Worm (Caenorhabditis elegans) whole organism, L4 larva: ENCODE measurements around the gene pqn-27.

Experiments
- D1046.2 ChIP-seq: fragments of 200-800 bp; sonication (Bioruptor generic); IDR thresholded peaks from 2 replicates; pipeline ENCODE4 v1.3.6; 2022; ENCODE audit warnings: missing genetic modification characterization, missing compliant biosample characterization
- F10B5.3 ChIP-seq: sonication (generic microtip); optimal IDR thresholded peaks from 2 replicates; lab custom pipeline; 2016; ENCODE audit warnings: mild to moderate bottlenecking, missing genetic modification characterization, missing compliant biosample characterization
- R02D3.7 ChIP-seq: fragments of 150-350 bp; sonication (generic microtip); optimal IDR thresholded peaks from 3 replicates; lab custom pipeline; 2014; ENCODE audit warnings: missing biosample characterization, missing genetic modification characterization
- T20F7.1 ChIP-seq: fragments of 200-800 bp; sonication (Bioruptor generic); optimal IDR thresholded peaks from 2 replicates; lab custom pipeline; 2018; ENCODE audit warnings: mild to moderate bottlenecking, missing genetic modification characterization, missing compliant biosample characterization
- T26A8.4 ChIP-seq: fragments of 200-800 bp; sonication (Bioruptor generic); IDR thresholded peaks from 2 replicates; pipeline ENCODE4 v1.3.6; 2022; ENCODE audit warnings: missing genetic modification characterization, missing compliant biosample characterization
- Y105C5A.15 ChIP-seq: fragments of 200-800 bp; sonication (Bioruptor generic); IDR thresholded peaks from 2 replicates; pipeline ENCODE4 v1.3.6; 2022; ENCODE audit warnings: missing genetic modification characterization, missing compliant biosample characterization
- Y48G9A.11 ChIP-seq: fragments of 200-800 bp; sonication (Bioruptor generic); IDR thresholded peaks from 2 replicates; pipeline ENCODE4 v1.3.6; 2022; ENCODE audit warnings: missing genetic modification reagents, missing genetic modification characterization, missing compliant biosample characterization
- Y5F2A.4 ChIP-seq: fragments of 200-800 bp; sonication (Bioruptor generic); optimal IDR thresholded peaks from 2 replicates; lab custom pipeline; 2018; ENCODE audit warnings: mild to moderate bottlenecking, missing genetic modification characterization, missing compliant biosample characterization
- ZK546.5 ChIP-seq, 2 experiments: sonication (generic microtip); optimal IDR thresholded peaks; 2 replicates each; lab custom pipeline; 2017; ENCODE audit warnings: missing biosample characterization in 2 of 2, missing genetic modification characterization in 2 of 2
- ama-1 ChIP-seq: fragments of 150-350 bp; optimal IDR thresholded peaks from 2 replicates; lab custom pipeline; 2014; ENCODE audit warnings: inconsistent platforms, mixed read lengths
- arid-1 ChIP-seq: fragments of 200-800 bp; sonication (Bioruptor generic); conservative IDR thresholded peaks from 2 replicates; pipeline ENCODE4 v1.3.6; 2022; ENCODE audit warnings: missing genetic modification reagents, missing genetic modification characterization, missing compliant biosample characterization
- ceh-20 ChIP-seq: fragments of 200-800 bp; sonication (Bioruptor generic); IDR thresholded peaks from 2 replicates; pipeline ENCODE4 v1.3.6; 2022; ENCODE audit warnings: missing genetic modification reagents, missing genetic modification characterization, missing compliant biosample characterization
- ceh-32 ChIP-seq: sonication (generic microtip); optimal IDR thresholded peaks from 2 replicates; lab custom pipeline; 2016; ENCODE audit warnings: mild to moderate bottlenecking, missing genetic modification characterization, missing compliant biosample characterization; ENCODE audit not compliant: poor library complexity
- cey-2 ChIP-seq: sonication (generic microtip); optimal IDR thresholded peaks from 3 replicates; lab custom pipeline; 2017; ENCODE audit warnings: missing genetic modification characterization, mild to moderate bottlenecking, missing compliant biosample characterization, antibody characterized with exemption, borderline replicate concordance; ENCODE audit not compliant: insufficient read depth
- ctbp-1 ChIP-seq: fragments of 200-800 bp; sonication (Bioruptor generic); IDR thresholded peaks from 2 replicates; pipeline ENCODE4 v1.3.6; 2022; ENCODE audit warnings: missing genetic modification reagents, missing genetic modification characterization, missing compliant biosample characterization
- daf-16 ChIP-seq, 3 experiments: sonication (generic microtip); optimal IDR thresholded peaks; 2 replicates each; lab custom pipeline; 2016 to 2017; ENCODE audit warnings: missing genetic modification characterization in 3 of 3, missing genetic modification reagents in 3 of 3, mild to moderate bottlenecking in 2 of 3, missing compliant biosample characterization in 2 of 3, missing biosample characterization in 1 of 3, moderate library complexity in 1 of 3
- daf-19 ChIP-seq: fragments of 200-800 bp; sonication (Bioruptor generic); conservative IDR thresholded peaks from 2 replicates; pipeline ENCODE4 v1.3.6; 2022; ENCODE audit warnings: missing genetic modification characterization, missing compliant biosample characterization
- daf-8 ChIP-seq: fragments of 200-800 bp; sonication (Bioruptor generic); IDR thresholded peaks from 2 replicates; pipeline ENCODE4 v1.3.6; 2022; ENCODE audit warnings: missing genetic modification characterization, missing compliant biosample characterization
- dmd-6 ChIP-seq: fragments of 200-800 bp; sonication (Bioruptor generic); IDR thresholded peaks from 2 replicates; pipeline ENCODE4 v1.3.6; 2022; ENCODE audit warnings: missing genetic modification reagents, missing genetic modification characterization, missing compliant biosample characterization
- duxl-1 ChIP-seq: sonication (generic microtip); optimal IDR thresholded peaks from 2 replicates; lab custom pipeline; 2016; ENCODE audit warnings: mild to moderate bottlenecking, missing genetic modification characterization, moderate library complexity, missing compliant biosample characterization; ENCODE audit not compliant: poor library complexity
- egl-27 ChIP-seq: sonication (generic microtip); optimal IDR thresholded peaks from 3 replicates; lab custom pipeline; 2017; ENCODE audit warnings: missing biosample characterization, missing genetic modification reagents, missing genetic modification characterization
- fos-1 ChIP-seq: fragments of 150-350 bp; optimal IDR thresholded peaks from 2 replicates; lab custom pipeline; 2014; ENCODE audit warnings: missing biosample characterization, missing genetic modification characterization
- gei-8 ChIP-seq: fragments of 200-800 bp; sonication (Bioruptor generic); optimal IDR thresholded peaks from 2 replicates; lab custom pipeline; 2018; ENCODE audit warnings: mild to moderate bottlenecking, missing genetic modification characterization, missing compliant biosample characterization
- hlh-11 ChIP-seq: fragments of 200-800 bp; sonication (Bioruptor generic); optimal IDR thresholded peaks from 2 replicates; lab custom pipeline; 2018; ENCODE audit warnings: mild to moderate bottlenecking, missing genetic modification characterization, missing compliant biosample characterization
- hlh-30 ChIP-seq: sonication (generic microtip); optimal IDR thresholded peaks from 2 replicates; lab custom pipeline; 2017; ENCODE audit warnings: antibody characterized with exemption, mild to moderate bottlenecking, missing genetic modification characterization, missing compliant biosample characterization; ENCODE audit not compliant: insufficient read depth
- hmg-1.1 ChIP-seq: fragments of 200-800 bp; sonication (Bioruptor generic); IDR thresholded peaks from 2 replicates; pipeline ENCODE4 v1.3.6; 2022; ENCODE audit warnings: missing genetic modification reagents, missing genetic modification characterization, missing compliant biosample characterization
- lim-7 ChIP-seq: fragments of 200-800 bp; sonication (Bioruptor generic); IDR thresholded peaks from 2 replicates; pipeline ENCODE4 v1.3.6; 2022; ENCODE audit warnings: missing genetic modification characterization, missing compliant biosample characterization
- lin-39 ChIP-seq: fragments of 150-350 bp; optimal IDR thresholded peaks from 2 replicates; lab custom pipeline; 2014; ENCODE audit warnings: missing biosample characterization, missing genetic modification reagents, missing genetic modification characterization
- mdl-1 ChIP-seq, 2 experiments: fragments of 150-350 bp in 1 of 2; sonication (generic microtip) in 1 of 2; optimal IDR thresholded peaks; 2 replicates each; lab custom pipeline; 2014 to 2017; ENCODE audit warnings: missing biosample characterization in 2 of 2, missing genetic modification characterization in 2 of 2
- mdt-29 ChIP-seq: fragments of 200-800 bp; sonication (Bioruptor generic); IDR thresholded peaks from 2 replicates; pipeline ENCODE4 v1.3.6; 2022; ENCODE audit warnings: missing genetic modification reagents, missing genetic modification characterization, missing compliant biosample characterization
- mes-2 ChIP-seq: sonication (generic microtip); optimal IDR thresholded peaks from 2 replicates; lab custom pipeline; 2016; ENCODE audit warnings: missing genotype, mild to moderate bottlenecking, missing genetic modification characterization, missing compliant biosample characterization; ENCODE audit not compliant: poor library complexity, severe bottlenecking
- mxl-2 ChIP-seq: fragments of 200-800 bp; sonication (Bioruptor generic); conservative IDR thresholded peaks from 2 replicates; pipeline ENCODE4 v1.3.6; 2022; ENCODE audit warnings: missing genetic modification reagents, missing genetic modification characterization, missing compliant biosample characterization
- mxl-3 ChIP-seq: fragments of 200-800 bp; sonication (Bioruptor generic); optimal IDR thresholded peaks from 2 replicates; lab custom pipeline; 2018; ENCODE audit warnings: mild to moderate bottlenecking, missing genetic modification characterization, missing compliant biosample characterization
- nhr-11 ChIP-seq: fragments of 150-350 bp; optimal IDR thresholded peaks from 2 replicates; lab custom pipeline; 2014; ENCODE audit warnings: missing biosample characterization, missing genetic modification characterization
- nhr-28 ChIP-seq: fragments of 150-350 bp; optimal IDR thresholded peaks from 2 replicates; lab custom pipeline; 2014; ENCODE audit warnings: missing biosample characterization, missing genetic modification characterization
- nhr-41 ChIP-seq: fragments of 200-800 bp; sonication (Bioruptor generic); IDR thresholded peaks from 2 replicates; pipeline ENCODE4 v1.3.6; 2022; ENCODE audit warnings: missing genetic modification reagents, missing genetic modification characterization, missing compliant biosample characterization
- nhr-42 ChIP-seq: fragments of 200-800 bp; sonication (Bioruptor generic); IDR thresholded peaks from 2 replicates; pipeline ENCODE4 v1.3.6; 2022; ENCODE audit warnings: missing genetic modification characterization, missing compliant biosample characterization
- nhr-48 ChIP-seq: sonication (generic microtip); optimal IDR thresholded peaks from 2 replicates; lab custom pipeline; 2016; ENCODE audit warnings: mild to moderate bottlenecking, missing genetic modification characterization, missing compliant biosample characterization
- nhr-6 ChIP-seq: fragments of 150-350 bp; optimal IDR thresholded peaks from 2 replicates; lab custom pipeline; 2014; ENCODE audit warnings: missing biosample characterization, missing genetic modification characterization
- nhr-76 ChIP-seq: fragments of 150-350 bp; optimal IDR thresholded peaks from 2 replicates; lab custom pipeline; 2014; ENCODE audit warnings: missing biosample characterization, missing genetic modification characterization
- nhr-77 ChIP-seq: fragments of 150-350 bp; optimal IDR thresholded peaks from 2 replicates; lab custom pipeline; 2014; ENCODE audit warnings: missing biosample characterization, missing genetic modification characterization
- pqm-1 ChIP-seq: sonication (generic microtip); optimal IDR thresholded peaks from 2 replicates; lab custom pipeline; 2017; ENCODE audit warnings: missing biosample characterization, missing genetic modification characterization
- rbr-2 ChIP-seq: sonication (generic microtip); optimal IDR thresholded peaks from 2 replicates; lab custom pipeline; 2016; ENCODE audit warnings: missing genotype, missing genetic modification characterization, missing compliant biosample characterization
- sdz-12 ChIP-seq: fragments of 200-800 bp; sonication (Bioruptor generic); optimal IDR thresholded peaks from 2 replicates; lab custom pipeline; 2018; ENCODE audit warnings: mild to moderate bottlenecking, missing genetic modification characterization, missing compliant biosample characterization
- snpc-4 ChIP-seq: fragments of 150-350 bp; optimal IDR thresholded peaks from 2 replicates; lab custom pipeline; 2014; ENCODE audit warnings: missing biosample characterization, missing genetic modification characterization
- spr-3 ChIP-seq: fragments of 200-800 bp; sonication (Bioruptor generic); optimal IDR thresholded peaks from 2 replicates; lab custom pipeline; 2018; ENCODE audit warnings: mild to moderate bottlenecking, missing genetic modification characterization, missing compliant biosample characterization
- tra-1 ChIP-seq: fragments of 200-800 bp; sonication (Bioruptor generic); IDR thresholded peaks from 2 replicates; pipeline ENCODE4 v1.3.6; 2022; ENCODE audit warnings: missing genetic modification reagents, missing genetic modification characterization, missing compliant biosample characterization
- zag-1 ChIP-seq: fragments of 150-350 bp; optimal IDR thresholded peaks from 2 replicates; lab custom pipeline; 2014; ENCODE audit warnings: missing biosample characterization, missing genetic modification characterization
- ztf-11 ChIP-seq: fragments of 150-350 bp; optimal IDR thresholded peaks from 2 replicates; lab custom pipeline; 2014; ENCODE audit warnings: missing biosample characterization, missing genetic modification characterization

pqn-27 gene

ce11 chrII:13460592-13461395, at the start of gene pqn-27 (continued):
- TF ChIP-seq mxl-3 (GFP tag; lab: Kevin White, UChicago) = peak; percentile 72
- peak; percentile 70 for TF ChIP-seq mes-2 (tag; lab: Kevin White, UChicago)
- no peak for TF ChIP-seq Y105C5A.15
- peak; percentile 33; the same call in 1 of the 2 replicates for TF ChIP-seq mdt-29 (GFP tag; lab: Robert Waterston, UW)
- peak; percentile 87 for TF ChIP-seq hlh-11
- TF ChIP-seq hlh-30 (tag; lab: Kevin White, UChicago) = peak; percentile 66
- peak; percentile 47 for TF ChIP-seq gei-8 (GFP tag; lab: Kevin White, UChicago)
- TF ChIP-seq egl-27 (tag; lab: Kevin White, UChicago) = no peak
- peak; percentile 15 for TF ChIP-seq spr-3 (GFP tag; lab: Kevin White, UChicago)
- TF ChIP-seq nhr-77 (tag; lab: Kevin White, UChicago) = peak; percentile 75
- TF ChIP-seq ceh-32 (tag; lab: Kevin White, UChicago) = no peak
- TF ChIP-seq arid-1 = no peak; the same call in 1 of the 2 replicates
- TF ChIP-seq sdz-12 (GFP tag; lab: Kevin White, UChicago) = peak; percentile 2
- no peak for TF ChIP-seq daf-8 (GFP tag; lab: Robert Waterston, UW)
- TF ChIP-seq nhr-48 (tag; lab: Kevin White, UChicago) = peak; percentile 72
- no peak for TF ChIP-seq fos-1 (tag; lab: Kevin White, UChicago)
- TF ChIP-seq R02D3.7 = no peak
- peak; percentile 22 for TF ChIP-seq cey-2
- TF ChIP-seq ama-1 (lab: Kevin White, UChicago) = peak; percentile 97
- no peak for TF ChIP-seq pqm-1 (tag; lab: Kevin White, UChicago)
- 0 out of 2 replicates have a peak, but pooled peaks have one; percentile 22 for TF ChIP-seq nhr-41
- TF ChIP-seq nhr-28 (tag; lab: Kevin White, UChicago) = peak; percentile 77
- peak; percentile 41 for TF ChIP-seq nhr-11
- no peak for TF ChIP-seq snpc-4 (tag; lab: Kevin White, UChicago)
- no peak for TF ChIP-seq Y48G9A.11 (GFP tag; lab: Robert Waterston, UW)
- no peak for TF ChIP-seq nhr-76
- no peak for TF ChIP-seq daf-19 (GFP tag; lab: Robert Waterston, UW)
- peak; percentile 77 for TF ChIP-seq dmd-6 (GFP tag; lab: Robert Waterston, UW)
- TF ChIP-seq duxl-1 (tag; lab: Kevin White, UChicago) = no peak
- no peak for TF ChIP-seq lim-7 (GFP tag; lab: Robert Waterston, UW)
- no peak for TF ChIP-seq ZK546.5 (tag; optimal IDR thresholded peaks at IDR 0.05; lab: Kevin White, UChicago)
- no peak for TF ChIP-seq zag-1 (tag; lab: Kevin White, UChicago)
- TF ChIP-seq Y5F2A.4 = no peak
- TF ChIP-seq rbr-2 = peak; percentile 57
- TF ChIP-seq daf-16 (GFP tag; optimal IDR thresholded peaks at IDR 0.05; lab: Kevin White, UChicago) = peak in 1 of 2 experiments; percentile 93
- TF ChIP-seq daf-16 (tag; optimal IDR thresholded peaks at IDR 0.05; lab: Kevin White, UChicago) = peak; percentile 95
- TF ChIP-seq nhr-42 (GFP tag; lab: Robert Waterston, UW) = peak; percentile 70
- no peak for TF ChIP-seq F10B5.3 (tag; lab: Kevin White, UChicago)
- TF ChIP-seq T20F7.1 (GFP tag; lab: Kevin White, UChicago) = no peak
- peak; percentile 81 for TF ChIP-seq ceh-20 (GFP tag; lab: Robert Waterston, UW)
- TF ChIP-seq ctbp-1 (GFP tag; lab: Robert Waterston, UW) = no peak; the same call in none of the 2 replicates
- no peak for TF ChIP-seq D1046.2 (GFP tag; lab: Robert Waterston, UW)
- no peak for TF ChIP-seq lin-39 (tag; lab: Kevin White, UChicago)
- TF ChIP-seq T26A8.4 (GFP tag; lab: Robert Waterston, UW) = peak; percentile 96
- peak; percentile 43 for TF ChIP-seq hmg-1.1 (GFP tag; lab: Robert Waterston, UW)
- TF ChIP-seq nhr-6 (tag; lab: Kevin White, UChicago) = peak; percentile 73
- no peak for TF ChIP-seq mxl-2
- no peak for TF ChIP-seq tra-1
- TF ChIP-seq mdl-1 (tag; optimal IDR thresholded peaks at IDR 0.05; lab: Kevin White, UChicago) = peak in 1 of 2 experiments; percentile 61
- no peak for TF ChIP-seq ztf-11 (tag; lab: Kevin White, UChicago)
- TF ChIP-seq, all 104 proteins: peak for 50
